Worm (Caenorhabditis elegans) whole organism, late embryonic: ENCODE results near the gene T03D8.6.

Source experiments
- ceh-19 ChIP-seq: fragments of 200-800 bp; sonication (Bioruptor generic); optimal IDR thresholded peaks from 2 replicates; lab custom pipeline; 2018; ENCODE audit warnings: mild to moderate bottlenecking, missing genetic modification characterization, missing compliant biosample characterization
- fkh-6 ChIP-seq: sonication (generic microtip); optimal IDR thresholded peaks from 2 replicates; lab custom pipeline; 2016; ENCODE audit warnings: missing genetic modification characterization, missing compliant biosample characterization
- ref-2 ChIP-seq: sonication (generic microtip); optimal IDR thresholded peaks from 2 replicates; lab custom pipeline; 2016; ENCODE audit warnings: missing genetic modification characterization, missing compliant biosample characterization
- sox-2 ChIP-seq: fragments of 200-800 bp; sonication (Bioruptor generic); IDR thresholded peaks from 2 replicates; pipeline ENCODE4 v1.3.6; 2022; ENCODE audit warnings: missing genetic modification reagents, missing genetic modification characterization, missing compliant biosample characterization
- syd-9 ChIP-seq: sonication (generic microtip); optimal IDR thresholded peaks from 2 replicates; lab custom pipeline; 2016; ENCODE audit warnings: mild to moderate bottlenecking, missing genetic modification characterization, moderate library complexity, missing compliant biosample characterization
- unc-55 ChIP-seq: sonication (generic microtip); optimal IDR thresholded peaks from 2 replicates; lab custom pipeline; 2017; ENCODE audit warnings: missing biosample characterization, missing genetic modification reagents, missing genetic modification characterization

DNA sequence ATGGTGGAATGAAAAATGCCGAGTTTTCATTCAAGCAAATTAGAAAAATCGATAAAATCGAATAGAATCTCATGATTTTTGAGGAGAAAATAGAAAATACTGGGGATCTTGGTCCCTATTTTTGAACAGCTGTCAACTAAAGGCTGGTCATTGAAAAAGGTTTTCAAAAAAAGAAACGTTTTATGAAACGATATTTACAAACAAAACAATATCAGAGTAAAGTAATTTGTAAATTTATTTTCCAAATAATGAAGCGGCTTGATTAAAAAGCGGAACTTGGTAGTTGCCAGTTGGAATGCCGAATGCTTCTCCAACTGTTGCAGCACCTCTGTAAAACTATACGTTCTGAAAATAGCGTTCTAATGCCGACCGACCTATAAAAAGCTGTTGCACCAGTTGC, 46.5 kb downstream of the T03D8.6 start, which contains the start of gene F38A6.5:
- TF ChIP-seq syd-9 (tag; lab: Kevin White, UChicago), result no peak
- no peak for TF ChIP-seq sox-2
- TF ChIP-seq ceh-19 (GFP tag; lab: Kevin White, UChicago), result no peak
- no peak for TF ChIP-seq ref-2 (tag; lab: Kevin White, UChicago)
- TF ChIP-seq unc-55 (GFP tag; lab: Kevin White, UChicago), result no peak
- TF ChIP-seq fkh-6 (tag; lab: Kevin White, UChicago), result no peak
